Worm (Caenorhabditis elegans) whole organism, L3 larva: Measurements from ENCODE around the gene cut-4.

ENCODE experiments used
- ama-1 ChIP-seq: fragments of 150-350 bp; optimal IDR thresholded peaks from 2 replicates; lab custom pipeline; 2018
- ceh-82 ChIP-seq: fragments of 150-350 bp; optimal IDR thresholded peaks from 2 replicates; lab custom pipeline; 2014; ENCODE audit warnings: missing biosample characterization, missing genetic modification characterization
- elt-1 ChIP-seq: fragments of 150-350 bp; optimal IDR thresholded peaks from 2 replicates; lab custom pipeline; 2014; ENCODE audit warnings: missing biosample characterization, missing genetic modification characterization
- elt-2 ChIP-seq: sonication (generic microtip); optimal IDR thresholded peaks from 2 replicates; lab custom pipeline; 2016; ENCODE audit warnings: missing genetic modification reagents, mild to moderate bottlenecking, missing genetic modification characterization, missing compliant biosample characterization
- lsy-12 ChIP-seq: sonication (generic microtip); optimal IDR thresholded peaks from 2 replicates; lab custom pipeline; 2016; ENCODE audit warnings: mild to moderate bottlenecking, missing genetic modification characterization, missing compliant biosample characterization
- nfya-1 ChIP-seq: sonication (generic microtip); optimal IDR thresholded peaks from 2 replicates; lab custom pipeline; 2017; ENCODE audit warnings: missing genetic modification characterization, mild to moderate bottlenecking, missing compliant biosample characterization, antibody characterized with exemption, moderate library complexity; ENCODE audit not compliant: insufficient read depth
- nhr-23 ChIP-seq: fragments of 150-350 bp; optimal IDR thresholded peaks from 2 replicates; lab custom pipeline; 2014; ENCODE audit warnings: missing biosample characterization, missing genetic modification reagents, missing genetic modification characterization
- nhr-77 ChIP-seq: fragments of 150-350 bp; optimal IDR thresholded peaks from 2 replicates; lab custom pipeline; 2014; ENCODE audit warnings: missing biosample characterization, missing genetic modification characterization
- pha-4 ChIP-seq: fragments of 150-350 bp; optimal IDR thresholded peaks from 2 replicates; lab custom pipeline; 2014; ENCODE audit warnings: missing biosample characterization, missing genetic modification reagents, missing genetic modification characterization
- sea-2 ChIP-seq: fragments of 150-350 bp; sonication (generic microtip); optimal IDR thresholded peaks from 4 replicates; lab custom pipeline; 2014; ENCODE audit warnings: missing biosample characterization, missing genetic modification reagents, missing genetic modification characterization
- tbx-2 ChIP-seq: sonication (generic microtip); optimal IDR thresholded peaks from 2 replicates; lab custom pipeline; 2016; ENCODE audit warnings: mild to moderate bottlenecking, missing genetic modification characterization, missing compliant biosample characterization
- zag-1 ChIP-seq: fragments of 150-350 bp; optimal IDR thresholded peaks from 2 replicates; lab custom pipeline; 2014; ENCODE audit warnings: missing biosample characterization, missing genetic modification characterization
- ztf-11 ChIP-seq: fragments of 150-350 bp; optimal IDR thresholded peaks from 2 replicates; lab custom pipeline; 2014; ENCODE audit warnings: missing biosample characterization, missing genetic modification characterization

- TF ChIP-seq pha-4 (no peak), nfya-1 (no peak), lsy-12 (no peak), tbx-2 (no peak), ama-1 (lab: Kevin White, UChicago) (peak; percentile 4), elt-1 (tag; lab: Kevin White, UChicago) (no peak), zag-1 (tag; lab: Kevin White, UChicago) (no peak), ceh-82 (tag; lab: Kevin White, UChicago) (no peak), nhr-23 (tag; lab: Kevin White, UChicago) (no peak), elt-2 (no peak), sea-2 (no peak), nhr-77 (no peak), ztf-11 (tag; lab: Kevin White, UChicago) (no peak)
Measured at ce11 chrII:10390854-10391253, 45.1 kb upstream of the cut-4 start, which contains the start of the genes T09F3.2 and T09F3.7.
